Fruit fly (Drosophila melanogaster): Measurements from ENCODE around the gene CG3557.

Gene CG3557

dm6 chr2L:2357228-2357656, 28.4 kb downstream of the CG3557 start, which contains the start of gene CG9967 (continued):
- no peak for TF ChIP-seq CG1233 (GFP tag; optimal IDR thresholded peaks at IDR 0.05)
- no peak for TF ChIP-seq Blimp-1 (GFP tag; optimal IDR thresholded peaks at IDR 0.05)
- TF ChIP-seq zfh1 (GFP tag; IDR thresholded peaks at IDR 0.05): no peak
- TF ChIP-seq shn (GFP tag; optimal IDR thresholded peaks at IDR 0.05): no peak
- TF ChIP-seq CG33213 (GFP tag; optimal IDR thresholded peaks at IDR 0.05): no peak
- no peak for TF ChIP-seq GATAe (GFP tag; conservative IDR thresholded peaks at IDR 0.05)
- peak; percentile 39 for TF ChIP-seq lilli (GFP tag; optimal IDR thresholded peaks at IDR 0.05)
- TF ChIP-seq peb (GFP tag; IDR thresholded peaks at IDR 0.05): no peak
- TF ChIP-seq Sry-δ (GFP tag; optimal IDR thresholded peaks at IDR 0.05): no peak
- no peak for TF ChIP-seq CG4360 (GFP tag; IDR thresholded peaks at IDR 0.05)
- no peak for TF ChIP-seq B-H2 (GFP tag; optimal IDR thresholded peaks at IDR 0.05)
- TF ChIP-seq Hr78 (GFP tag; optimal IDR thresholded peaks at IDR 0.05): no peak
- TF ChIP-seq CG9932 (GFP tag; IDR thresholded peaks at IDR 0.05): no peak
- no peak for TF ChIP-seq HLHmδ (GFP tag; optimal IDR thresholded peaks at IDR 0.05)
- TF ChIP-seq CG14710 (tag; optimal IDR thresholded peaks at IDR 0.05): peak; percentile 51
- no peak for TF ChIP-seq hkb (optimal IDR thresholded peaks at IDR 0.05)
- 0 out of 2 replicates have a peak, but pooled peaks have one; percentile 12 for TF ChIP-seq hkb (GFP tag; IDR thresholded peaks at IDR 0.05)
- no peak for TF ChIP-seq chm (GFP tag; IDR thresholded peaks at IDR 0.05)
- no peak for TF ChIP-seq salm (tag; optimal IDR thresholded peaks at IDR 0.05)
- no peak for TF ChIP-seq Hand (GFP tag; optimal IDR thresholded peaks at IDR 0.05)
- no peak for TF ChIP-seq gro (GFP tag; optimal IDR thresholded peaks at IDR 0.05)
- TF ChIP-seq CG12744 (GFP tag; optimal IDR thresholded peaks at IDR 0.05): no peak
- TF ChIP-seq Xbp1 (GFP tag; optimal IDR thresholded peaks at IDR 0.05): peak; percentile 2
- no peak for TF ChIP-seq Dbx (GFP tag; IDR thresholded peaks at IDR 0.05)
- no peak for TF ChIP-seq da (GFP tag; optimal IDR thresholded peaks at IDR 0.05)
- no peak for TF ChIP-seq Opbp (GFP tag; IDR thresholded peaks at IDR 0.05; ENCODE audit: partially characterized antibody)
- TF ChIP-seq HHEX (GFP tag; optimal IDR thresholded peaks at IDR 0.05): no peak
- no peak for TF ChIP-seq CG11093 (GFP tag; IDR thresholded peaks at IDR 0.05)
- TF ChIP-seq dysf (GFP tag; IDR thresholded peaks at IDR 0.05): no peak
- TF ChIP-seq phol (tag; optimal IDR thresholded peaks at IDR 0.05): peak; percentile 28
- TF ChIP-seq CG15696 (tag; optimal IDR thresholded peaks at IDR 0.05): no peak
- TF ChIP-seq nerfin-1 (tag; optimal IDR thresholded peaks at IDR 0.05): no peak
- no peak for TF ChIP-seq CG16863 (GFP tag; optimal IDR thresholded peaks at IDR 0.05)
- TF ChIP-seq maf-S (GFP tag; optimal IDR thresholded peaks at IDR 0.05): no peak
- no peak for TF ChIP-seq slou (GFP tag; optimal IDR thresholded peaks at IDR 0.05)
- no peak for TF ChIP-seq ato (GFP tag; IDR thresholded peaks at IDR 0.05; ENCODE audit: partially characterized antibody)
- TF ChIP-seq onecut (GFP tag; IDR thresholded peaks at IDR 0.05): no peak
- TF ChIP-seq CG8924 (tag; optimal IDR thresholded peaks at IDR 0.05): no peak
- peak; percentile 23 for TF ChIP-seq sug (tag; optimal IDR thresholded peaks at IDR 0.05)
- TF ChIP-seq Hr51 (GFP tag; optimal IDR thresholded peaks at IDR 0.05): no peak
- no peak for TF ChIP-seq CG10274 (GFP tag; optimal IDR thresholded peaks at IDR 0.05)
- peak; percentile 13 for TF ChIP-seq CG9797 (GFP tag; optimal IDR thresholded peaks at IDR 0.05)
- TF ChIP-seq CG15601 (tag; optimal IDR thresholded peaks at IDR 0.05): peak; percentile 34
- no peak for TF ChIP-seq CG8290 (GFP tag; optimal IDR thresholded peaks at IDR 0.05)
- no peak for TF ChIP-seq CG8290 (tag; optimal IDR thresholded peaks at IDR 0.05)
- no peak for TF ChIP-seq CG9215 (GFP tag; IDR thresholded peaks at IDR 0.05)
- TF ChIP-seq NfI (GFP tag; optimal IDR thresholded peaks at IDR 0.05): no peak
- TF ChIP-seq az2 (GFP tag; optimal IDR thresholded peaks at IDR 0.05): no peak
- no peak for TF ChIP-seq pfk (GFP tag; optimal IDR thresholded peaks at IDR 0.05)
- no peak for TF ChIP-seq C15 (GFP tag; IDR thresholded peaks at IDR 0.05)
- TF ChIP-seq CG10209 (GFP tag; optimal IDR thresholded peaks at IDR 0.05): no peak
- no peak for TF ChIP-seq CG34422 (GFP tag; IDR thresholded peaks at IDR 0.05)

Measured in whole organism, embryonic.